Worm (Caenorhabditis elegans) whole organism, late embryonic: Measurements from ENCODE around the gene nex-2.

ENCODE experiments used
- T23F11.4 ChIP-seq: fragments of 200-800 bp; sonication (Bioruptor generic); optimal IDR thresholded peaks from 2 replicates; lab custom pipeline; 2018; ENCODE audit warnings: mild to moderate bottlenecking, missing genetic modification characterization, missing compliant biosample characterization
- ama-1 ChIP-seq: fragments of 150-350 bp; optimal IDR thresholded peaks from 2 replicates; lab custom pipeline; 2014
- ceh-22 ChIP-seq: sonication (generic microtip); optimal IDR thresholded peaks from 2 replicates; lab custom pipeline; 2017; ENCODE audit warnings: missing biosample characterization, missing genetic modification characterization
- ceh-30 ChIP-seq: fragments of 150-350 bp; optimal IDR thresholded peaks from 2 replicates; lab custom pipeline; 2014; ENCODE audit warnings: missing biosample characterization, missing genetic modification characterization
- ets-4 ChIP-seq: sonication (generic microtip); optimal IDR thresholded peaks from 2 replicates; lab custom pipeline; 2016; ENCODE audit warnings: missing genetic modification characterization, missing compliant biosample characterization
- fkh-10 ChIP-seq: fragments of 150-350 bp; optimal IDR thresholded peaks from 2 replicates; lab custom pipeline; 2014; ENCODE audit warnings: missing biosample characterization, missing genetic modification reagents, missing genetic modification characterization
- hlh-15 ChIP-seq: sonication (generic microtip); optimal IDR thresholded peaks from 2 replicates; lab custom pipeline; 2016; ENCODE audit warnings: missing genetic modification characterization, missing compliant biosample characterization
- hlh-6 ChIP-seq: sonication (generic microtip); optimal IDR thresholded peaks from 2 replicates; lab custom pipeline; 2016; ENCODE audit warnings: missing genotype, missing genetic modification characterization, missing compliant biosample characterization
- pqm-1 ChIP-seq: sonication (generic microtip); optimal IDR thresholded peaks from 2 replicates; lab custom pipeline; 2016; ENCODE audit warnings: missing genetic modification characterization, missing compliant biosample characterization
- zip-5 ChIP-seq: sonication (generic microtip); optimal IDR thresholded peaks from 2 replicates; lab custom pipeline; 2016; ENCODE audit warnings: missing genetic modification characterization, missing compliant biosample characterization

- TF ChIP-seq pqm-1 (tag; lab: Kevin White, UChicago), result no peak
- TF ChIP-seq T23F11.4, result no peak
- no peak for TF ChIP-seq hlh-15
- TF ChIP-seq hlh-6 (tag; lab: Kevin White, UChicago), result no peak
- TF ChIP-seq ceh-30, result no peak
- TF ChIP-seq ets-4 (tag; lab: Kevin White, UChicago), result no peak
- TF ChIP-seq ama-1 (lab: Kevin White, UChicago), result no peak
- TF ChIP-seq fkh-10 (GFP tag; lab: Kevin White, UChicago), result no peak
- TF ChIP-seq ceh-22 (tag; lab: Kevin White, UChicago), result no peak
- TF ChIP-seq zip-5 (tag; lab: Kevin White, UChicago), result no peak
These were observed 9.4 kb downstream of the nex-2 start, which contains the start of gene sas-7 for ce11 chrIII:10320788-10321187.
